Fruit fly (Drosophila melanogaster): ENCODE data around the gene CG1265.

Gene CG1265

dm6 chr3L:4228187-4228836, 26.3 kb upstream of the CG1265 start (continued):
- TF ChIP-seq lbe (GFP tag; optimal IDR thresholded peaks at IDR 0.05) (peak; percentile 88), CG10959 (GFP tag; IDR thresholded peaks at IDR 0.05) (peak; percentile 94), CG8478 (optimal IDR thresholded peaks at IDR 0.05) (no peak), CkIIα-i1 (GFP tag; IDR thresholded peaks at IDR 0.05) (peak; percentile 80; the same call in 1 of the 2 replicates), CG6272 (GFP tag; IDR thresholded peaks at IDR 0.05) (peak; percentile 92), ro (GFP tag; IDR thresholded peaks at IDR 0.05) (peak; percentile 88), Atf6 (GFP tag; IDR thresholded peaks at IDR 0.05) (peak; percentile 91), CG4404 (GFP tag; IDR thresholded peaks at IDR 0.05) (peak; percentile 90), tup (GFP tag; optimal IDR thresholded peaks at IDR 0.05) (peak; percentile 91), ATbp (GFP tag; optimal IDR thresholded peaks at IDR 0.05) (peak; percentile 99), CG9609 (GFP tag; optimal IDR thresholded peaks at IDR 0.05) (peak; percentile 94), nerfin-2 (GFP tag; IDR thresholded peaks at IDR 0.05; ENCODE audit: partially characterized antibody) (no peak), CG17328 (GFP tag; IDR thresholded peaks at IDR 0.05) (peak; percentile 99), CG2199 (GFP tag; IDR thresholded peaks at IDR 0.05) (peak; percentile 97), CG17829 (tag; optimal IDR thresholded peaks at IDR 0.05) (peak; percentile 97), ranshi (GFP tag; IDR thresholded peaks at IDR 0.05) (peak; percentile 96), CG1024 (GFP tag; IDR thresholded peaks at IDR 0.05) (peak; percentile 95), CG4730 (GFP tag; IDR thresholded peaks at IDR 0.05) (peak; percentile 93), CG12391 (tag; optimal IDR thresholded peaks at IDR 0.05) (peak; percentile 98), CG32767 (GFP tag; IDR thresholded peaks at IDR 0.05) (peak; percentile 95), CG17359 (tag; optimal IDR thresholded peaks at IDR 0.05) (peak; percentile 97), CG11696 (GFP tag; IDR thresholded peaks at IDR 0.05) (peak; percentile 88), CG10431 (GFP tag; optimal IDR thresholded peaks at IDR 0.05) (peak; percentile 92), CG11504 (tag; optimal IDR thresholded peaks at IDR 0.05) (peak; percentile 97), vfl (GFP tag; optimal IDR thresholded peaks at IDR 0.05) (peak; percentile 70), NC2α (GFP tag; optimal IDR thresholded peaks at IDR 0.05) (peak; percentile 94), ewg (GFP tag; optimal IDR thresholded peaks at IDR 0.05) (peak; percentile 95), CG9727 (GFP tag; optimal IDR thresholded peaks at IDR 0.05) (peak; percentile 97), CG17361 (GFP tag; IDR thresholded peaks at IDR 0.05) (peak; percentile 97), MTF-1 (GFP tag; optimal IDR thresholded peaks at IDR 0.05; ENCODE audit: borderline replicate concordance) (peak; percentile 94), CG6765 (GFP tag; optimal IDR thresholded peaks at IDR 0.05) (peak; percentile 42), Hand (GFP tag; optimal IDR thresholded peaks at IDR 0.05) (peak; percentile 82), CG31441 (GFP tag; IDR thresholded peaks at IDR 0.05) (peak; percentile 98), CG10209 (GFP tag; optimal IDR thresholded peaks at IDR 0.05) (peak; percentile 95), Lim3 (GFP tag; IDR thresholded peaks at IDR 0.05) (peak; percentile 96), fd3F (GFP tag; optimal IDR thresholded peaks at IDR 0.05) (peak; percentile 84), cwo (GFP tag; optimal IDR thresholded peaks at IDR 0.05) (peak; percentile 85), lola (GFP tag; optimal IDR thresholded peaks at IDR 0.05) (peak in 1 of 3 experiments; percentile 97), CG10565 (GFP tag; optimal IDR thresholded peaks at IDR 0.05) (peak; percentile 77), CG4360 (GFP tag; IDR thresholded peaks at IDR 0.05) (peak; percentile 86), dm (GFP tag; optimal IDR thresholded peaks at IDR 0.05) (peak; percentile 90), MBD-R2 (GFP tag; IDR thresholded peaks at IDR 0.05) (peak; percentile 84), CG6683 (GFP tag; optimal IDR thresholded peaks at IDR 0.05) (peak; percentile 85), kah (GFP tag; optimal IDR thresholded peaks at IDR 0.05) (peak; percentile 96), CG34224 (GFP tag; IDR thresholded peaks at IDR 0.05; ENCODE audit: partially characterized antibody) (no peak), pfk (GFP tag; optimal IDR thresholded peaks at IDR 0.05) (peak; percentile 30), CG2129 (GFP tag; IDR thresholded peaks at IDR 0.05; ENCODE audit: partially characterized antibody) (no peak), Ssrp (tag; optimal IDR thresholded peaks at IDR 0.05) (peak; percentile 96), CG9817 (tag; optimal IDR thresholded peaks at IDR 0.05) (peak; percentile 95)
